Fruit fly (Drosophila melanogaster): Measurements from ENCODE around the gene Pgant6.

Pgant6 gene

DNA sequence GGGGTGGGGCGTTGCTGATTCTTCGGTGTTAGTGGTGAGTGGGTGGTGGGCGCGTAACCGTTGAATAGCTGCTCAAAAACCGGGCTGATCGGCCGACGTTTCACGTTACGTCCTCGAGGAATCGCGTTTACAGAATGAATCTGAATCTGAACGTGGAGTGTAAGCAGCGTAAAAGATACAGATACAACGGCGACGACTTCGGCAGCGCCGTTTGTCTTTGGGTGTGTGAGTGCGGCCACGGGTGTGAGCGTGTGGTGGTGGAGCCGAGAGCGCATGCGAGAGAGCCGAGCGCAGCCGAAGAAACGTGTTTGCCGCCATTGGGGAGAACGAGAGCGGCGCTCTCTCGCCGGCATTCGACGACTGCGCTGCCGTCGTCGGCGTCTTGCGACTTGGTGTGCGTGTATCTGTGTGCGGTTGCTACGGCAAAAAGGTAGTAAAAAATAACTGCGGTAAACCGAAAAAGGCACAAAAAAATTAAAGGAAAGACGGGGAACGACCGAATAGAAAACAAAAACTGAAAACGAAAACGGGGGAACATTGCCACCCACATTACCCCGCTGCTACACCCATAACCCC is 39.0 kb downstream of the Pgant6 start (continued):
- TF ChIP-seq sd (tag; optimal IDR thresholded peaks at IDR 0.05) (peak; percentile 68), CG3407 (GFP tag; optimal IDR thresholded peaks at IDR 0.05) (no peak), sqz (GFP tag; optimal IDR thresholded peaks at IDR 0.05) (peak; percentile 1), D (optimal IDR thresholded peaks at IDR 0.05) (no peak), D (GFP tag; optimal IDR thresholded peaks at IDR 0.05) (no peak), sr (GFP tag; IDR thresholded peaks at IDR 0.05) (no peak), Lhr (GFP tag; optimal IDR thresholded peaks at IDR 0.05) (no peak), CG2120 (GFP tag; optimal IDR thresholded peaks at IDR 0.05) (no peak), odd (GFP tag; optimal IDR thresholded peaks at IDR 0.05) (no peak), CG5180 (GFP tag; optimal IDR thresholded peaks at IDR 0.05) (no peak), CG13424 (tag; optimal IDR thresholded peaks at IDR 0.05) (no peak), NK7.1 (GFP tag; optimal IDR thresholded peaks at IDR 0.05) (no peak), jigr1 (GFP tag; IDR thresholded peaks at IDR 0.05) (no peak), nmo (GFP tag; optimal IDR thresholded peaks at IDR 0.05) (no peak), wdn (GFP tag; IDR thresholded peaks at IDR 0.05) (no peak), her (GFP tag; optimal IDR thresholded peaks at IDR 0.05) (peak; percentile 31), wek (GFP tag; optimal IDR thresholded peaks at IDR 0.05) (no peak), CG1602 (GFP tag; optimal IDR thresholded peaks at IDR 0.05) (no peak), E2f1 (GFP tag; IDR thresholded peaks at IDR 0.05) (no peak), otp (GFP tag; IDR thresholded peaks at IDR 0.05) (no peak), gce (GFP tag; IDR thresholded peaks at IDR 0.05) (0 out of 3 replicates have a peak, but pooled peaks have one; percentile 14), CG1647 (GFP tag; optimal IDR thresholded peaks at IDR 0.05) (no peak), CG17361 (GFP tag; IDR thresholded peaks at IDR 0.05) (no peak), Atf-2 (GFP tag; optimal IDR thresholded peaks at IDR 0.05) (no peak), CG4328 (GFP tag; optimal IDR thresholded peaks at IDR 0.05) (no peak), Spps (tag; optimal IDR thresholded peaks at IDR 0.05) (no peak), ham (GFP tag; IDR thresholded peaks at IDR 0.05) (peak; percentile 21; the same call in 1 of the 2 replicates), fru (optimal IDR thresholded peaks at IDR 0.05) (no peak), chm (GFP tag; IDR thresholded peaks at IDR 0.05) (no peak; the same call in 1 of the 2 replicates), toy (GFP tag; IDR thresholded peaks at IDR 0.05) (no peak), Fer3 (tag; optimal IDR thresholded peaks at IDR 0.05) (no peak), CG15269 (tag; optimal IDR thresholded peaks at IDR 0.05) (no peak), Dll (GFP tag; IDR thresholded peaks at IDR 0.05; ENCODE audit: partially characterized antibody) (peak; percentile 33; the same call in 1 of the 4 replicates), C15 (GFP tag; IDR thresholded peaks at IDR 0.05) (no peak), lilli (GFP tag; optimal IDR thresholded peaks at IDR 0.05) (no peak), CG8290 (GFP tag; optimal IDR thresholded peaks at IDR 0.05) (no peak), CG8290 (tag; optimal IDR thresholded peaks at IDR 0.05) (peak in 1 of 2 experiments; percentile 79), psq (GFP tag; optimal IDR thresholded peaks at IDR 0.05) (no peak), maf-S (GFP tag; optimal IDR thresholded peaks at IDR 0.05) (no peak), NC2α (GFP tag; optimal IDR thresholded peaks at IDR 0.05) (no peak), CG12659 (GFP tag; optimal IDR thresholded peaks at IDR 0.05) (no peak), rib (GFP tag; IDR thresholded peaks at IDR 0.05) (no peak), HLH3B (GFP tag; IDR thresholded peaks at IDR 0.05) (no peak; the same call in 1 of the 2 replicates), amos (GFP tag; IDR thresholded peaks at IDR 0.05; ENCODE audit: partially characterized antibody) (peak; percentile 21; the same call in 1 of the 2 replicates), btn (GFP tag; optimal IDR thresholded peaks at IDR 0.05) (peak; percentile 11), CG3281 (GFP tag; optimal IDR thresholded peaks at IDR 0.05) (peak; percentile 46), Scr (GFP tag; IDR thresholded peaks at IDR 0.05; ENCODE audit: partially characterized antibody) (peak; percentile 32), dysf (GFP tag; IDR thresholded peaks at IDR 0.05) (no peak), cg (GFP tag; optimal IDR thresholded peaks at IDR 0.05) (peak; percentile 98), CG11723 (GFP tag; optimal IDR thresholded peaks at IDR 0.05) (no peak), CG17612 (GFP tag; IDR thresholded peaks at IDR 0.05) (no peak), Hey (tag; optimal IDR thresholded peaks at IDR 0.05) (no peak)

Measured in whole organism, embryonic.